Fruit fly (Drosophila melanogaster) whole organism, embryonic: ENCODE data around the gene mnd.

Source experiments
- Xbp1 ChIP-seq: fragments of 200-800 bp; sonication (Bioruptor generic); optimal IDR thresholded peaks from 3 replicates; lab custom pipeline; 2016; ENCODE audit warnings: missing biosample characterization, mild to moderate bottlenecking, missing genetic modification characterization
- klu ChIP-seq: fragments of 200-800 bp; sonication (Bioruptor generic); IDR thresholded peaks from 2 replicates; pipeline ENCODE4 v1.3.6; 2022; ENCODE audit warnings: missing biosample characterization, missing genetic modification characterization
- nerfin-2 ChIP-seq: fragments of 200-800 bp; sonication (Bioruptor generic); IDR thresholded peaks from 2 replicates; pipeline ENCODE4 v1.3.6; 2022; ENCODE audit warnings: missing biosample characterization, missing genetic modification characterization; ENCODE audit not compliant: partially characterized antibody
- nom ChIP-seq: fragments of 200-800 bp; sonication (Bioruptor generic); optimal IDR thresholded peaks from 2 replicates; lab custom pipeline; 2017; ENCODE audit warnings: missing biosample characterization, missing genetic modification characterization, mild to moderate bottlenecking, moderate library complexity, missing genetic modification reagents

dm6 chr3L:15013296-15013695 is 28.4 kb downstream of the mnd start:
- TF ChIP-seq Xbp1 (no peak), nerfin-2 (GFP tag; lab: Robert Waterston, UW) (no peak), klu (GFP tag; lab: Robert Waterston, UW) (no peak), nom (GFP tag; lab: Kevin White, UChicago) (no peak)
